Fruit fly (Drosophila melanogaster) whole organism, embryonic: Measurements from ENCODE around the gene mRpL51.

ENCODE experiments used
- Abd-B ChIP-seq: fragments of 200-800 bp; sonication (Bioruptor generic); optimal IDR thresholded peaks from 2 replicates; lab custom pipeline; 2018; ENCODE audit warnings: missing biosample characterization, mild to moderate bottlenecking, missing genetic modification characterization, moderate library complexity
- CG11398 ChIP-seq: fragments of 200-800 bp; sonication (Bioruptor generic); optimal IDR thresholded peaks from 2 replicates; lab custom pipeline; 2016; ENCODE audit warnings: missing biosample characterization, missing genetic modification characterization
- CG1233 ChIP-seq: fragments of 200-800 bp; sonication (Bioruptor generic); optimal IDR thresholded peaks from 4 replicates; lab custom pipeline; 2018; ENCODE audit warnings: missing biosample characterization, mild to moderate bottlenecking, missing genetic modification characterization
- CG13424 ChIP-seq: fragments of 200-800 bp; sonication (Bioruptor generic); optimal IDR thresholded peaks from 2 replicates; lab custom pipeline; 2019; ENCODE audit warnings: missing biosample characterization, mild to moderate bottlenecking, missing genetic modification characterization, moderate library complexity
- CG13624 ChIP-seq: fragments of 200-800 bp; sonication (Bioruptor generic); optimal IDR thresholded peaks from 2 replicates; lab custom pipeline; 2016; ENCODE audit warnings: missing biosample characterization, missing genetic modification characterization
- CG13775 ChIP-seq: fragments of 200-800 bp; sonication (Bioruptor generic); optimal IDR thresholded peaks from 3 replicates; lab custom pipeline; 2017; ENCODE audit warnings: missing biosample characterization, mild to moderate bottlenecking, missing genetic modification characterization
- CG1529 ChIP-seq: fragments of 200-800 bp; sonication (Bioruptor generic); optimal IDR thresholded peaks from 3 replicates; lab custom pipeline; 2018; ENCODE audit warnings: missing biosample characterization, missing genetic modification characterization
- CG15514 ChIP-seq: fragments of 200-800 bp; sonication (Bioruptor generic); optimal IDR thresholded peaks from 3 replicates; lab custom pipeline; 2017; ENCODE audit warnings: missing biosample characterization, missing genetic modification characterization, mild to moderate bottlenecking, moderate library complexity, missing genetic modification reagents
- CG16863 ChIP-seq: fragments of 200-800 bp; sonication (Bioruptor generic); optimal IDR thresholded peaks from 3 replicates; lab custom pipeline; 2016; ENCODE audit warnings: missing biosample characterization, missing genetic modification characterization
- CG17385 ChIP-seq: fragments of 200-800 bp; sonication (Bioruptor generic); optimal IDR thresholded peaks from 3 replicates; lab custom pipeline; 2018; ENCODE audit warnings: missing biosample characterization, mild to moderate bottlenecking, missing genetic modification characterization
- CG17568 ChIP-seq: fragments of 200-800 bp; sonication (Bioruptor generic); optimal IDR thresholded peaks from 2 replicates; lab custom pipeline; 2018; ENCODE audit warnings: missing biosample characterization, mild to moderate bottlenecking, missing genetic modification characterization, moderate library complexity
- CG17829 ChIP-seq: fragments of 200-800 bp; optimal IDR thresholded peaks from 2 replicates; lab custom pipeline; 2019; ENCODE audit warnings: missing biosample characterization, mild to moderate bottlenecking, missing genetic modification characterization, moderate library complexity
- CG18262 ChIP-seq: fragments of 200-800 bp; optimal IDR thresholded peaks from 3 replicates; lab custom pipeline; 2019; ENCODE audit warnings: missing biosample characterization, mild to moderate bottlenecking, missing genetic modification characterization, moderate library complexity
- CG18599 ChIP-seq: fragments of 200-800 bp; sonication (Bioruptor generic); optimal IDR thresholded peaks from 3 replicates; lab custom pipeline; 2017; ENCODE audit warnings: missing biosample characterization, missing genetic modification characterization, mild to moderate bottlenecking, moderate library complexity, missing genetic modification reagents
- CG18619 ChIP-seq: fragments of 200-800 bp; sonication (Bioruptor generic); optimal IDR thresholded peaks from 3 replicates; lab custom pipeline; 2017; ENCODE audit warnings: missing biosample characterization, mild to moderate bottlenecking, missing genetic modification characterization
- CG18764 ChIP-seq: fragments of 200-800 bp; sonication (Bioruptor generic); optimal IDR thresholded peaks from 3 replicates; lab custom pipeline; 2016; ENCODE audit warnings: missing biosample characterization, missing genetic modification characterization
- CG2129 ChIP-seq: fragments of 200-800 bp; sonication (Bioruptor generic); IDR thresholded peaks from 2 replicates; pipeline ENCODE4 v1.3.6; 2022; ENCODE audit warnings: missing biosample characterization, missing genetic modification characterization; ENCODE audit not compliant: partially characterized antibody
- CG31388 ChIP-seq: fragments of 200-800 bp; sonication (Bioruptor generic); optimal IDR thresholded peaks from 2 replicates; lab custom pipeline; 2016; ENCODE audit warnings: missing biosample characterization, missing genetic modification characterization
- CG3407 ChIP-seq: fragments of 200-800 bp; sonication (Bioruptor generic); optimal IDR thresholded peaks from 2 replicates; lab custom pipeline; 2018; ENCODE audit warnings: missing biosample characterization, mild to moderate bottlenecking, missing genetic modification characterization
- CG4424 ChIP-seq: fragments of 200-800 bp; sonication (Bioruptor generic); optimal IDR thresholded peaks from 3 replicates; lab custom pipeline; 2016; ENCODE audit warnings: missing biosample characterization, missing genetic modification characterization
- CG7786 ChIP-seq: fragments of 200-800 bp; sonication (Bioruptor generic); optimal IDR thresholded peaks from 2 replicates; lab custom pipeline; 2016; ENCODE audit warnings: missing biosample characterization, missing genetic modification characterization
- D19A ChIP-seq: fragments of 200-800 bp; optimal IDR thresholded peaks from 3 replicates; lab custom pipeline; 2019; ENCODE audit warnings: missing biosample characterization, mild to moderate bottlenecking, missing genetic modification characterization, moderate library complexity
- ERR ChIP-seq: fragments of 200-800 bp; sonication (Bioruptor generic); optimal IDR thresholded peaks from 2 replicates; lab custom pipeline; 2016; ENCODE audit warnings: missing biosample characterization, missing genetic modification characterization
- GATAe ChIP-seq: fragments of 200-800 bp; sonication (Bioruptor generic); conservative IDR thresholded peaks from 2 replicates; pipeline ENCODE4 v1.3.6; 2022; ENCODE audit warnings: missing biosample characterization, missing genetic modification characterization
- HLHmδ ChIP-seq: fragments of 200-800 bp; sonication (Bioruptor generic); optimal IDR thresholded peaks from 2 replicates; lab custom pipeline; 2018; ENCODE audit warnings: missing biosample characterization, mild to moderate bottlenecking, missing genetic modification characterization, moderate library complexity
- Hmx ChIP-seq: fragments of 200-800 bp; sonication (Bioruptor generic); optimal IDR thresholded peaks from 2 replicates; lab custom pipeline; 2016; ENCODE audit warnings: missing biosample characterization, missing genetic modification characterization
- Hr39 ChIP-seq: fragments of >200 bp; optimal IDR thresholded peaks from 2 replicates; lab custom pipeline; 2017
- Lpt ChIP-seq: fragments of >200 bp; optimal IDR thresholded peaks from 2 replicates; lab custom pipeline; 2018; ENCODE audit warnings: missing biosample characterization, missing genetic modification characterization
- Med ChIP-seq: fragments of 200-800 bp; sonication (Bioruptor generic); peaks from one replicate; lab custom pipeline; 2016; ENCODE audit warnings: missing biosample characterization, missing genetic modification characterization, mild to moderate bottlenecking, inconsistent platforms, moderate library complexity
- Meics ChIP-seq: fragments of 200-800 bp; sonication (Bioruptor generic); optimal IDR thresholded peaks from 2 replicates; lab custom pipeline; 2017; ENCODE audit warnings: missing biosample characterization, mild to moderate bottlenecking, missing genetic modification characterization
- Six4 ChIP-seq: fragments of 200-800 bp; sonication (Bioruptor generic); optimal IDR thresholded peaks from 2 replicates; lab custom pipeline; 2016; ENCODE audit warnings: missing biosample characterization, missing genetic modification characterization
- ash1 ChIP-seq: fragments of 200-800 bp; sonication (Bioruptor generic); optimal IDR thresholded peaks from 2 replicates; lab custom pipeline; 2018; ENCODE audit warnings: missing biosample characterization, mild to moderate bottlenecking, missing genetic modification characterization
- br ChIP-seq: fragments of >200 bp; optimal IDR thresholded peaks from 2 replicates; lab custom pipeline; 2017
- bsh ChIP-seq, 2 experiments: fragments of 200-800 bp; sonication (Bioruptor generic); optimal IDR thresholded peaks; 2 replicates each; lab custom pipeline; 2017 to 2018; ENCODE audit warnings: mild to moderate bottlenecking in 2 of 2, missing biosample characterization in 2 of 2, missing genetic modification characterization in 2 of 2, moderate library complexity in 1 of 2
- cas ChIP-seq: fragments of 200-800 bp; sonication (Bioruptor generic); IDR thresholded peaks from 2 replicates; pipeline ENCODE4 v1.3.6; 2022; ENCODE audit warnings: missing biosample characterization, missing genetic modification characterization
- chn ChIP-seq: fragments of 200-800 bp; sonication (Bioruptor generic); optimal IDR thresholded peaks from 2 replicates; lab custom pipeline; 2016; ENCODE audit warnings: missing biosample characterization, missing genetic modification characterization
- da ChIP-seq: fragments of 200-800 bp; sonication (Bioruptor generic); optimal IDR thresholded peaks from 2 replicates; lab custom pipeline; 2016; ENCODE audit warnings: missing biosample characterization, missing genetic modification characterization
- dmrt11E ChIP-seq: fragments of 200-800 bp; sonication (Bioruptor generic); optimal IDR thresholded peaks from 3 replicates; lab custom pipeline; 2018; ENCODE audit warnings: missing biosample characterization, mild to moderate bottlenecking, missing genetic modification characterization, moderate library complexity
- ems ChIP-seq: fragments of 200-800 bp; sonication (Bioruptor generic); optimal IDR thresholded peaks from 3 replicates; lab custom pipeline; 2016; ENCODE audit warnings: missing biosample characterization, missing genetic modification characterization
- fd3F ChIP-seq: fragments of 200-800 bp; sonication (Bioruptor generic); optimal IDR thresholded peaks from 2 replicates; lab custom pipeline; 2018; ENCODE audit warnings: missing biosample characterization, mild to moderate bottlenecking, missing genetic modification characterization, moderate library complexity
- grn ChIP-seq: fragments of 200-800 bp; sonication (Bioruptor generic); optimal IDR thresholded peaks from 3 replicates; lab custom pipeline; 2017; ENCODE audit warnings: missing biosample characterization, missing genetic modification characterization
- her ChIP-seq: fragments of 200-800 bp; sonication (Bioruptor generic); optimal IDR thresholded peaks from 2 replicates; lab custom pipeline; 2016; ENCODE audit warnings: missing biosample characterization, missing genetic modification characterization
- otp ChIP-seq: fragments of 200-800 bp; sonication (Bioruptor generic); IDR thresholded peaks from 3 replicates; pipeline ENCODE4, ENCODE4 v1.3.6; 2022; ENCODE audit warnings: missing biosample characterization, missing genetic modification characterization
- ranshi ChIP-seq: fragments of 200-800 bp; sonication (Bioruptor generic); IDR thresholded peaks from 2 replicates; pipeline ENCODE4 v1.3.6; 2022; ENCODE audit warnings: missing biosample characterization, missing genetic modification characterization
- sob ChIP-seq: fragments of 200-800 bp; sonication (Bioruptor generic); IDR thresholded peaks from 2 replicates; pipeline ENCODE4 v1.3.6; 2022; ENCODE audit warnings: missing biosample characterization, missing genetic modification characterization
- stwl ChIP-seq: fragments of 200-800 bp; sonication (Bioruptor generic); optimal IDR thresholded peaks from 3 replicates; lab custom pipeline; 2018; ENCODE audit warnings: missing biosample characterization, mild to moderate bottlenecking, missing genetic modification characterization, moderate library complexity
- sug ChIP-seq: fragments of 200-800 bp; optimal IDR thresholded peaks from 2 replicates; lab custom pipeline; 2019; ENCODE audit warnings: missing biosample characterization, mild to moderate bottlenecking, missing genetic modification characterization, moderate library complexity
- ttk ChIP-seq: fragments of 200-800 bp; sonication (Bioruptor generic); IDR thresholded peaks from 2 replicates; pipeline ENCODE4 v2.1.2; 2022; ENCODE audit warnings: missing biosample characterization, missing genetic modification characterization
- unc-4 ChIP-seq: fragments of 200-800 bp; sonication (Bioruptor generic); IDR thresholded peaks from 2 replicates; pipeline ENCODE4 v1.3.6; 2022; ENCODE audit warnings: missing biosample characterization, missing genetic modification characterization; ENCODE audit not compliant: partially characterized antibody
- usp ChIP-seq: fragments of >200 bp; optimal IDR thresholded peaks from 2 replicates; lab custom pipeline; 2017; ENCODE audit warnings: missing biosample characterization, missing genetic modification characterization
- wor ChIP-seq: fragments of 200-800 bp; sonication (Bioruptor generic); IDR thresholded peaks from 2 replicates; pipeline ENCODE4 v1.3.6; 2022; ENCODE audit warnings: missing biosample characterization, missing genetic modification characterization
- zfh1 ChIP-seq: fragments of 200-800 bp; sonication (Bioruptor generic); IDR thresholded peaks from 3 replicates; pipeline ENCODE4 v1.3.6; 2022; ENCODE audit warnings: missing biosample characterization, missing genetic modification characterization

mRpL51 gene

dm6 chr2L:8473448-8473847, 43.7 kb downstream of the mRpL51 start (continued):
- no peak for TF ChIP-seq br
- peak; percentile 75 for TF ChIP-seq otp (GFP tag; lab: Robert Waterston, UW)
- peak; percentile 12; the same call in 1 of the 2 replicates for TF ChIP-seq wor (GFP tag; lab: Robert Waterston, UW)
- TF ChIP-seq CG11398: no peak
- peak; percentile 4 for TF ChIP-seq CG13624 (GFP tag; lab: Kevin White, UChicago)
- no peak for TF ChIP-seq HLHmδ
- TF ChIP-seq Meics (GFP tag; lab: Kevin White, UChicago): peak; percentile 54
- no peak for TF ChIP-seq Hr39 (lab: Kevin White, UChicago)
- no peak for TF ChIP-seq da (GFP tag; lab: Kevin White, UChicago)
- TF ChIP-seq CG4424 (GFP tag; lab: Kevin White, UChicago): peak; percentile 55
- TF ChIP-seq CG18764 (GFP tag; lab: Kevin White, UChicago): peak; percentile 32
- no peak for TF ChIP-seq CG31388 (GFP tag; lab: Kevin White, UChicago)
- TF ChIP-seq CG17829: peak; percentile 51
- peak; percentile 15 for TF ChIP-seq fd3F (GFP tag; lab: Kevin White, UChicago)
- TF ChIP-seq chn (GFP tag; lab: Kevin White, UChicago): no peak
- peak; percentile 40 for TF ChIP-seq CG15514 (GFP tag; lab: Kevin White, UChicago)
- peak; percentile 59 for TF ChIP-seq CG18262 (tag; lab: Kevin White, UChicago)
- no peak for TF ChIP-seq Lpt (GFP tag; lab: Kevin White, UChicago)
- no peak for TF ChIP-seq stwl (tag; lab: Kevin White, UChicago)
- TF ChIP-seq CG2129 (GFP tag; lab: Robert Waterston, UW): no peak
- no peak for TF ChIP-seq CG16863
- no peak for TF ChIP-seq her
- peak; percentile 89 for TF ChIP-seq Med
- peak; percentile 37 for TF ChIP-seq CG13424 (tag; lab: Kevin White, UChicago)
- no peak for TF ChIP-seq CG7786 (GFP tag; lab: Kevin White, UChicago)
- TF ChIP-seq GATAe (GFP tag; lab: Robert Waterston, UW): no peak
- TF ChIP-seq CG17385 (GFP tag; lab: Kevin White, UChicago): peak; percentile 23
- TF ChIP-seq sug (tag; lab: Kevin White, UChicago): no peak
- peak; percentile 65 to 83 for TF ChIP-seq bsh (GFP tag; optimal IDR thresholded peaks at IDR 0.05; lab: Kevin White, UChicago)
- peak; percentile 53; the same call in 1 of the 2 replicates for TF ChIP-seq sob (GFP tag; lab: Robert Waterston, UW)
- peak; percentile 46; the same call in 1 of the 2 replicates for TF ChIP-seq ttk
- TF ChIP-seq unc-4: no peak
- no peak for TF ChIP-seq ERR (GFP tag; lab: Kevin White, UChicago)
- no peak for TF ChIP-seq cas (GFP tag; lab: Robert Waterston, UW)
- no peak for TF ChIP-seq Hmx (GFP tag; lab: Kevin White, UChicago)
- peak; percentile 68 for TF ChIP-seq dmrt11E (tag; lab: Kevin White, UChicago)
- no peak for TF ChIP-seq grn (GFP tag; lab: Kevin White, UChicago)
- no peak for TF ChIP-seq ash1 (GFP tag; lab: Kevin White, UChicago)
- TF ChIP-seq zfh1 (GFP tag; lab: Robert Waterston, UW): peak; percentile 79
- TF ChIP-seq CG13775 (GFP tag; lab: Kevin White, UChicago): peak; percentile 22
- no peak for TF ChIP-seq Abd-B (GFP tag; lab: Kevin White, UChicago)
- TF ChIP-seq CG1233 (GFP tag; lab: Kevin White, UChicago): peak; percentile 54
- TF ChIP-seq ranshi: peak; percentile 30; the same call in 1 of the 2 replicates
- no peak for TF ChIP-seq usp (GFP tag; lab: Kevin White, UChicago)
- TF ChIP-seq CG3407: peak; percentile 9
- TF ChIP-seq CG1529 (GFP tag; lab: Kevin White, UChicago): no peak
- no peak for TF ChIP-seq CG18619 (GFP tag; lab: Kevin White, UChicago)
- TF ChIP-seq CG17568 (GFP tag; lab: Kevin White, UChicago): no peak
- peak; percentile 4 for TF ChIP-seq ems (GFP tag; lab: Kevin White, UChicago)
- TF ChIP-seq Six4 (GFP tag; lab: Kevin White, UChicago): peak; percentile 8
- peak; percentile 77 for TF ChIP-seq CG18599 (GFP tag; lab: Kevin White, UChicago)
- peak; percentile 6 for TF ChIP-seq D19A (tag; lab: Kevin White, UChicago)
